Worm (Caenorhabditis elegans) whole organism, L4/young adult: ENCODE data around the gene C33E10.10.

Experiments
- W03F9.2 ChIP-seq: fragments of 150-350 bp; optimal IDR thresholded peaks from 2 replicates; lab custom pipeline; 2014; ENCODE audit warnings: missing biosample characterization, missing genetic modification characterization
- dao-5 ChIP-seq: sonication (generic microtip); optimal IDR thresholded peaks from 2 replicates; lab custom pipeline; 2016; ENCODE audit warnings: missing genotype, missing genetic modification characterization, moderate library complexity, missing compliant biosample characterization
- him-1 ChIP-seq: sonication (generic microtip); optimal IDR thresholded peaks from 2 replicates; lab custom pipeline; 2016; ENCODE audit warnings: missing genotype, missing genetic modification reagents, missing genetic modification characterization, missing compliant biosample characterization

The C33E10.10 gene

ce11 chrX:17300735-17301134 lies 1.1 kb downstream of the C33E10.10 start:
- TF ChIP-seq him-1 (tag; lab: Kevin White, UChicago) (no peak), dao-5 (no peak), W03F9.2 (tag; lab: Kevin White, UChicago) (no peak)

ce11 chrX:17297408-17297807 lies 4.4 kb downstream of the C33E10.10 start:
- TF ChIP-seq dao-5 (no peak), him-1 (tag; lab: Kevin White, UChicago) (no peak), W03F9.2 (tag; lab: Kevin White, UChicago) (no peak)

ce11 chrX:17294728-17295127 lies 7.1 kb downstream of the C33E10.10 start, which contains the start of gene C33E10.8:
Gene C33E10.8 (minus strand): TSS chrX:17294828.
- no peak for TF ChIP-seq W03F9.2 (tag; lab: Kevin White, UChicago)
- TF ChIP-seq dao-5 = no peak
- TF ChIP-seq him-1 (tag; lab: Kevin White, UChicago) = no peak

ce11 chrX:17294019-17294418 lies 7.8 kb downstream of the C33E10.10 start:
- TF ChIP-seq him-1 (tag; lab: Kevin White, UChicago) (no peak), W03F9.2 (tag; lab: Kevin White, UChicago) (no peak), dao-5 (no peak)

- TF ChIP-seq him-1 (tag; lab: Kevin White, UChicago) (no peak), dao-5 (no peak), W03F9.2 (tag; lab: Kevin White, UChicago) (no peak)
Measured at ce11 chrX:17288378-17288777, 13.4 kb downstream of the C33E10.10 start.

ce11 chrX:17256769-17257168 lies 45.0 kb downstream of the C33E10.10 start, which contains the start of gene Y40C7B.4:
Gene Y40C7B.4 (minus strand): TSS chrX:17256787.
- TF ChIP-seq dao-5 = no peak

- peak; percentile 19 for TF ChIP-seq W03F9.2 (tag; lab: Kevin White, UChicago)
Measured at ce11 chrX:17255750-17256149, 46.0 kb downstream of the C33E10.10 start.
